Fruit fly (Drosophila melanogaster): ENCODE data around the gene Ahcy.

Ahcy gene

DNA sequence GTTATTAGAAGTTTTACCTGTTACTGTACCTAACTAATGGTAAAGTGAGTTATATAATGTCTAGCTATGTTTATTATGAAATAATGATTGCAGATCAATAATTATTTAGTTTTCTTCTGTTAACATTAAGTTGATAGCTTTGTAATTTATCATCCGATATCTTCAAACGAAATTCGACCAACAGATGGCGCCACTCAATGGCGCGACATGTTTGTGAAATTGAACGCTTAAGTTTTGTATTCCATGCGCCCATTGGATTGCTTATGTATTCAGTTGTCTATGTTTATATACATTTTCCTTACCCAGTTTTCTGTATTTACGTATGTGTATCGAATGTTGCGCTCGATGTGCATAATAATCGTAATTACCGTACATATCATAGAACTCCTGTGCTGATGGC, 40.5 kb downstream of the Ahcy start (continued):
- no peak for TF ChIP-seq jumu (GFP tag; optimal IDR thresholded peaks at IDR 0.05)
- peak; percentile 8 for TF ChIP-seq Dp (GFP tag; optimal IDR thresholded peaks at IDR 0.05)
- TF ChIP-seq kay (GFP tag; optimal IDR thresholded peaks at IDR 0.05), result no peak
- TF ChIP-seq CG9876 (GFP tag; optimal IDR thresholded peaks at IDR 0.05), result no peak
- no peak for TF ChIP-seq trem (tag; optimal IDR thresholded peaks at IDR 0.05)

DNA sequence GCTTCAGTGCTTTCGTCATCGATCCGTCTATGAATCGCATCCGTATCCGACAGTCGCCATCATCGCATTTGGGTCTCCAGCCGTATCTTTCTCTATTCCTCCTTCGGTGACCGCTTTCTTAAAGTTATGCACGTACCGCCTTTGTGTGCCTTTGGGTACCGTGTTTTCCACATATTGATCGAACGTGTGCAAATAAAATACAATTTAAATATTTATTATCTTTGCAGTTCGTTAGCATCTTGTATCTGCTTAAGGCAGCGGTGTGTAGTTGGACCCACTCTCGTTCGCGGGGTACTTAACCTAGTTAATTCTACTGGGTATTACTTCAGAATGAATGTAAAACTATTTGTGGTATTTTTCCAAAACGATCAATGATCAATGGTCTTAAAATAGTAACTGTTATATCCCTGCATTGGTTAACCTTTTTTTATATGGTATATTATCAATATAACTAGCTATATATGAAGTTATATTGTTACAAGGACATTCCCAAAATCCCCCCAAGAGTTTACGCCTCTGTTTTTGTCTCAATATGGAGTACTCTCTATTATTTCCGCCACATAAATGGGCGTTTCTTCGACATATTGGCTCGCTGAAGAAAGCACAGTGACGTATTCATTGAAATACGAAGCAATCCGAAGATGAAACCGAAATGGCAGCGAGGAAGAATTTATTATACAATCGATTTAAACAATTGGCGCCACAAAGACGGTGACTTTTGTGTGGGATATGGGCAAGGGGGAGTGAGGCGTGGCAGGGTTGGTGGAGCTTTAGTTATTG, 45.7 kb downstream of the Ahcy start:
- peak; percentile 11 for TF ChIP-seq CG3407 (GFP tag; optimal IDR thresholded peaks at IDR 0.05)
- peak; percentile 20 for TF ChIP-seq CG17359 (tag; optimal IDR thresholded peaks at IDR 0.05)
- TF ChIP-seq Six4 (GFP tag; optimal IDR thresholded peaks at IDR 0.05), result no peak
- TF ChIP-seq CG11085 (GFP tag; IDR thresholded peaks at IDR 0.05), result no peak
- TF ChIP-seq chm (GFP tag; IDR thresholded peaks at IDR 0.05), result peak; percentile 27; the same call in 1 of the 2 replicates
- TF ChIP-seq CG2199 (GFP tag; IDR thresholded peaks at IDR 0.05), result peak; percentile 97
- TF ChIP-seq sens (GFP tag), result peak; percentile 50
- TF ChIP-seq CG3838 (GFP tag; optimal IDR thresholded peaks at IDR 0.05), result no peak
- TF ChIP-seq wek (GFP tag; optimal IDR thresholded peaks at IDR 0.05), result peak; percentile 4
- TF ChIP-seq tio (GFP tag; optimal IDR thresholded peaks at IDR 0.05), result no peak
- TF ChIP-seq Fer2 (tag; optimal IDR thresholded peaks at IDR 0.05), result no peak
- TF ChIP-seq CG2678 (tag; optimal IDR thresholded peaks at IDR 0.05), result peak; percentile 1
- no peak for TF ChIP-seq dm (GFP tag; optimal IDR thresholded peaks at IDR 0.05)
- TF ChIP-seq sqz (GFP tag; optimal IDR thresholded peaks at IDR 0.05), result peak; percentile 4
- peak; percentile 13 for TF ChIP-seq Vsx1 (GFP tag; optimal IDR thresholded peaks at IDR 0.05)
- TF ChIP-seq Deaf1 (tag; optimal IDR thresholded peaks at IDR 0.05), result peak; percentile 76
- TF ChIP-seq Asciz (GFP tag; optimal IDR thresholded peaks at IDR 0.05), result peak; percentile 46
- no peak for TF ChIP-seq CG12942 (GFP tag; optimal IDR thresholded peaks at IDR 0.05)
- TF ChIP-seq gem (tag; optimal IDR thresholded peaks at IDR 0.05), result peak; percentile 7
- no peak for TF ChIP-seq CG31365 (tag; optimal IDR thresholded peaks at IDR 0.05)
- 0 out of 3 replicates have a peak, but pooled peaks have one; percentile 30 for TF ChIP-seq ci (GFP tag; IDR thresholded peaks at IDR 0.05)
- TF ChIP-seq ATbp (GFP tag; optimal IDR thresholded peaks at IDR 0.05), result peak; percentile 36
- TF ChIP-seq CG6813 (GFP tag; optimal IDR thresholded peaks at IDR 0.05), result peak; percentile 4

DNA sequence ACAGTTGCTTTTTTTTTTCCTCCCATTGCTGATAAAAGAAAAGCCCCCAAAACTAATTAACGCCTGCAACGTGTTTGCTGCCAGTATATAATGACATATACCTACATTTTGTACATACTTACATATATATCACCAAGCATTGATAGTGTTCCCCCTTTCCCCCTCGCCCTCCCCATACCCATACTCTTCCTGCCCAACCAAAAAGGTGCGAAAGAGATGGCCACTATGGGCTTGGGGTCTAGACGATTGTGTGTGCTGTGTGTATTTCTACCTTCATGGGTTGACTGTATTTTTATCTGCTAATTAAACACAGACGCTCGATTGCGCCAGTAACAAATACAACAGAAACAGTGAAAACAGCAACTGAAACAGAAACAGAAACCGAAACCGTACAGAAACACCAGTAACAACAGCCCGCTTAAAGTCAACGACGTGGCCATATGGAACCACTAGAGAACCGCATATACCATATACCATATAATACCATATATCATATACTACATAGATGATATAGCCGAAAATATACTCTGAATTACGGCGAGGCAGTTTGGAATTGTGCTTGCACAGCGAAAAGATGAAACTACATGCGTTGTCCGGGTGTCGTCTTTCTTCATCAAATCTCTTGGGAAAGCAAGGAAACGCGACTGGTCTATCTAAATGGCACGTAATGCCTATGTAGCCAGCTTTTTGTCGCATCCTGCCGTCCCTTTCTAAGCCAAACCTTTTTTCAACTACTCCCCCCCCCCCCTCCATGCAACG, 46.8 kb downstream of the Ahcy start:
- TF ChIP-seq prd (optimal IDR thresholded peaks at IDR 0.05), result no peak
- TF ChIP-seq prd (GFP tag; IDR thresholded peaks at IDR 0.05), result no peak
- no peak for TF ChIP-seq D19B (GFP tag; optimal IDR thresholded peaks at IDR 0.05)
- TF ChIP-seq Dad (GFP tag; optimal IDR thresholded peaks at IDR 0.05), result no peak
- no peak for TF ChIP-seq ash1 (GFP tag; optimal IDR thresholded peaks at IDR 0.05)
- no peak for TF ChIP-seq CG13123 (GFP tag; optimal IDR thresholded peaks at IDR 0.05)
- no peak for TF ChIP-seq CG14710 (tag; optimal IDR thresholded peaks at IDR 0.05)
- no peak for TF ChIP-seq stc (GFP tag; IDR thresholded peaks at IDR 0.05)
- no peak for TF ChIP-seq Gug (GFP tag; IDR thresholded peaks at IDR 0.05)
- TF ChIP-seq twi (tag; optimal IDR thresholded peaks at IDR 0.05), result peak; percentile 24
- TF ChIP-seq CG31441 (GFP tag; IDR thresholded peaks at IDR 0.05), result no peak
- TF ChIP-seq CG2678 (tag; optimal IDR thresholded peaks at IDR 0.05), result peak; percentile 0
- TF ChIP-seq ssp (GFP tag; IDR thresholded peaks at IDR 0.05), result no peak
- no peak for TF ChIP-seq CG11560 (tag; IDR thresholded peaks at IDR 0.05)
- TF ChIP-seq kni (GFP tag; optimal IDR thresholded peaks at IDR 0.05), result peak; percentile 9
- TF ChIP-seq Mrtf (GFP tag; IDR thresholded peaks at IDR 0.05), result no peak
- TF ChIP-seq CG10979 (tag; optimal IDR thresholded peaks at IDR 0.05), result no peak
- no peak for TF ChIP-seq gro (GFP tag; optimal IDR thresholded peaks at IDR 0.05)
- TF ChIP-seq HLH3B (GFP tag; IDR thresholded peaks at IDR 0.05), result no peak
- no peak for TF ChIP-seq ttk (GFP tag; IDR thresholded peaks at IDR 0.05)
- no peak for TF ChIP-seq BtbVII (GFP tag; optimal IDR thresholded peaks at IDR 0.05)
